Fruit fly (Drosophila melanogaster) whole organism, adult: ENCODE results near the gene CG14034.

ENCODE experiments used
- CG11617 ChIP-seq: fragments of 200-800 bp; sonication (Bioruptor generic); optimal IDR thresholded peaks from 2 replicates; lab custom pipeline; 2017; ENCODE audit warnings: mild to moderate bottlenecking, missing biosample characterization, missing genetic modification reagents, missing genetic modification characterization
- CG12768 ChIP-seq: fragments of 200-800 bp; sonication (Bioruptor generic); optimal IDR thresholded peaks from 2 replicates; lab custom pipeline; 2017; ENCODE audit warnings: missing biosample characterization, missing genetic modification characterization, mild to moderate bottlenecking, moderate library complexity, missing genetic modification reagents
- CG14711 ChIP-seq: fragments of 200-800 bp; sonication (Bioruptor generic); optimal IDR thresholded peaks from 2 replicates; lab custom pipeline; 2018; ENCODE audit warnings: missing biosample characterization, mild to moderate bottlenecking, missing genetic modification characterization, moderate library complexity
- CG1620 ChIP-seq: fragments of 200-800 bp; sonication (Bioruptor generic); optimal IDR thresholded peaks from 2 replicates; lab custom pipeline; 2016; ENCODE audit warnings: missing biosample characterization, missing genetic modification characterization
- CG33017 ChIP-seq: fragments of 200-800 bp; sonication (Bioruptor generic); optimal IDR thresholded peaks from 2 replicates; lab custom pipeline; 2018; ENCODE audit warnings: missing biosample characterization, mild to moderate bottlenecking, missing genetic modification characterization, moderate library complexity
- CG5204 ChIP-seq: fragments of 200-800 bp; sonication (Bioruptor generic); optimal IDR thresholded peaks from 2 replicates; lab custom pipeline; 2016; ENCODE audit warnings: missing biosample characterization, missing genetic modification characterization
- CG7045 ChIP-seq: fragments of 200-800 bp; sonication (Bioruptor generic); optimal IDR thresholded peaks from 2 replicates; lab custom pipeline; 2017; ENCODE audit warnings: missing biosample characterization, mild to moderate bottlenecking, missing genetic modification characterization
- CG7101 ChIP-seq: fragments of 200-800 bp; sonication (Bioruptor generic); optimal IDR thresholded peaks from 2 replicates; lab custom pipeline; 2018; ENCODE audit warnings: missing biosample characterization, mild to moderate bottlenecking, missing genetic modification characterization, moderate library complexity
- Clk ChIP-seq: fragments of 200-800 bp; sonication (Bioruptor generic); optimal IDR thresholded peaks from 2 replicates; lab custom pipeline; 2017; ENCODE audit warnings: missing biosample characterization, missing genetic modification characterization
- Crg-1 ChIP-seq: fragments of 200-800 bp; sonication (Bioruptor generic); optimal IDR thresholded peaks from 2 replicates; lab custom pipeline; 2016; ENCODE audit warnings: missing biosample characterization, missing genetic modification characterization
- Hr96 ChIP-seq: fragments of 200-800 bp; sonication (Bioruptor generic); optimal IDR thresholded peaks from 2 replicates; lab custom pipeline; 2016; ENCODE audit warnings: missing biosample characterization, missing genetic modification characterization
- Mnt ChIP-seq: fragments of 200-800 bp; sonication (Bioruptor generic); optimal IDR thresholded peaks from 2 replicates; lab custom pipeline; 2016; ENCODE audit warnings: missing biosample characterization, mild to moderate bottlenecking, missing genetic modification characterization
- bab1 ChIP-seq: fragments of 200-800 bp; sonication (Bioruptor generic); optimal IDR thresholded peaks from 3 replicates; lab custom pipeline; 2019; ENCODE audit warnings: missing biosample characterization, mild to moderate bottlenecking, missing genetic modification characterization, moderate library complexity
- cic ChIP-seq: fragments of 200-800 bp; sonication (Bioruptor generic); optimal IDR thresholded peaks from 2 replicates; lab custom pipeline; 2017; ENCODE audit warnings: missing biosample characterization, mild to moderate bottlenecking, missing genetic modification characterization, moderate library complexity
- cnc ChIP-seq, 2 experiments: fragments of >200 bp; optimal IDR thresholded peaks; 2 replicates each; lab custom pipeline; 2017
- kay ChIP-seq: fragments of 200-800 bp; sonication (Bioruptor generic); peaks from one replicate; lab custom pipeline; 2016; ENCODE audit warnings: missing biosample characterization, missing genetic modification characterization, borderline replicate concordance
- ovo ChIP-seq: fragments of 200-800 bp; sonication (Bioruptor generic); optimal IDR thresholded peaks from 2 replicates; lab custom pipeline; 2016; ENCODE audit warnings: missing biosample characterization, missing genetic modification characterization
- pad ChIP-seq: fragments of 200-800 bp; sonication (Bioruptor generic); optimal IDR thresholded peaks from 3 replicates; lab custom pipeline; 2017; ENCODE audit warnings: missing biosample characterization, missing genetic modification characterization, mild to moderate bottlenecking, moderate library complexity, missing genetic modification reagents
- tj ChIP-seq: fragments of 200-800 bp; sonication (Bioruptor generic); optimal IDR thresholded peaks from 3 replicates; lab custom pipeline; 2017; ENCODE audit warnings: missing biosample characterization, mild to moderate bottlenecking, missing genetic modification characterization, moderate library complexity
- toe ChIP-seq: fragments of 200-800 bp; sonication (Bioruptor generic); optimal IDR thresholded peaks from 2 replicates; lab custom pipeline; 2016; ENCODE audit warnings: missing biosample characterization, missing genetic modification characterization

CG14034 gene

DNA sequence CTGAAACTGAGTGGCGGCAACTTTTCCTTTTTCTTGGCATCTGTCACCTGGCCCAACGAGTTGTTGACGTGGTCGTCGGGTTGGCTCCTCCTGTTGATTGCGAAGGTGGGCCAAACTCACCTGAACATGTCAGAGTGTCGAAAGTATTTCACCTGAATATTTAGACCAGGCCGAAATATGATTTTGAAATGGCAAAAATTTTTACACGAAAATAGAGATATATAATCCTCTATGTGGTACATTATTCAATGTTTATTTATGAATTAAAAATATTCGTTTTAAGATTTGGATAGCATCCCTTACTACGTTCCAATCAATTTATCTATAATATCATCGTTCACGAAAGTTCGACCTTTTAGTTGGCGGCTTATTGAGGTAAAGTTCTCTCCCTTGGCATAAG lies 1.4 kb downstream of the CG14034 start, which contains the start of gene CG7742:
Gene CG7742 (minus strand): TSS at position 101 of the 400 bp plus-strand sequence.
- TF ChIP-seq CG5204 (GFP tag; lab: Kevin White, UChicago) (no peak), CG1620 (GFP tag; lab: Kevin White, UChicago) (no peak), kay (GFP tag; lab: Kevin White, UChicago) (peak; percentile 23), tj (GFP tag; lab: Kevin White, UChicago) (no peak)

DNA sequence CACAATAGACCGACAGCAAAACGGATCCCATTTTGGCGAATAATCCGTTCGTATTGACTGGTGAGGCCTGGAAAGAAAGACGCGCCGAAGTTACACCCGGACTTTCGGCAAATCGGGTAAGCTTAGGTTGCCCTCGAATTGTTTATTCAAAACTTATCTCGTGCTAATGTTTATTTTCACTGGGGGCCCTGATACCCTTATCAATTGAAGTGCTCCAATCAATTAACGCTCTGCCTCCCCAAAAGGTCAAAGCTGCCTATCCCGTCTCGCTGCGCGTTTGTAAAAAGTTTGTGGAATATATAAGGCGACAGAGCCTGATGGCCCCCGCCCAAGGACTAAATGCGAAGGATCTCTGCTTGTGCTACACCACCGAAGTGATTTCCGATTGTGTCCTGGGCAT lies 5.4 kb downstream of the CG14034 start:
- TF ChIP-seq Clk (GFP tag; lab: Kevin White, UChicago) (no peak), CG33017 (no peak), kay (GFP tag; lab: Kevin White, UChicago) (no peak), CG12768 (no peak), CG7101 (tag; lab: Kevin White, UChicago) (no peak), CG7045 (GFP tag; lab: Kevin White, UChicago) (no peak), CG5204 (GFP tag; lab: Kevin White, UChicago) (no peak), cnc (optimal IDR thresholded peaks at IDR 0.05; lab: Kevin White, UChicago) (no peak)

dm6 chr2L:5210145-5210504 lies 6.2 kb downstream of the CG14034 start, which contains the start of gene Cyp28d1:
TSS of gene Cyp28d1 (plus strand) at chr2L:5210460.
- TF ChIP-seq kay (GFP tag; lab: Kevin White, UChicago) (peak; percentile 90), Mnt (GFP tag; lab: Kevin White, UChicago) (peak; percentile 10), Hr96 (no peak), CG5204 (GFP tag; lab: Kevin White, UChicago) (peak; percentile 30), CG7101 (tag; lab: Kevin White, UChicago) (peak; percentile 29)

DNA sequence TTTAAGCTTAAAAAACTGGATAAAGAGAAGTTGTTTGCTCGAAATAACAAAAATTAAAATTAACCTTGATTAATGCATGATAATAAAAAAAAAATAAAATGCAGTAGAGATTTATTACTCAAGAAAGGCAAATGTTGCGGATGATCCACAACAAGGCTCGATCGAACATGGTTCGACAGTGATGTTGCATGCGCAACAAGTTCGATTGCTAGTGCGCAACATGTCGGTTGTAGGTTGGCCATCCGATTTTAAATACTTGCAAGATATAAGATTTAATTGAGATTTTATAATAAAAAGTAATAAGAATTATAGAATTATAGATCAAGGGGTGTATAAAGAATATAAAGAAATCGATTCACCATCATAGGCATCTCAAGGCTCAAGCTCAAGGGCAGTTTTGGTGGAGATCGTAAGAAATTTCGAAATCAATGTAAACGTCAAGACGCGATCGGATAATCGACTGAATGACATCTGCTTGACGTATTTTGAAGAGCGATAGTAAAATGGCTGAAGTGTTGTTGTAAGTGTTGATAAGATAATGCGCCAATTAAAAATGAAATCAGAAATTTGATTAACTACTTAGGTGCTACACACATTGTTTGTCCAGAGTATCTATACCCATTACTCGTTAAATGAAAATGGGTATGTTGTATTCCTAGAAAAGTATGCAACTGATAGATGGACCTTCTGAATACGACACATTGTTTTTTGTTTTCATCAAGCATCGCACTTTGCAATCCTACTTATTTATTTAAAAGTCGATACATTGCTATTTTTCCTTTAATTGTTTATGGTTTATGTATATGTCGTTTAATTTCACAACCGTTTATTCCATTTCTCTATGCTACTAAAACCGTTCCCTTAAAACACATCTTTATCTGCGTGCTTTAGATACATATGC lies 6.8 kb downstream of the CG14034 start:
- TF ChIP-seq CG7045 (GFP tag; lab: Kevin White, UChicago) (no peak), CG5204 (GFP tag; lab: Kevin White, UChicago) (peak; percentile 72), Crg-1 (GFP tag; lab: Kevin White, UChicago) (peak; percentile 18), kay (GFP tag; lab: Kevin White, UChicago) (no peak), tj (GFP tag; lab: Kevin White, UChicago) (peak; percentile 28), pad (GFP tag; lab: Kevin White, UChicago) (no peak), CG1620 (GFP tag; lab: Kevin White, UChicago) (no peak), Clk (GFP tag; lab: Kevin White, UChicago) (no peak), cnc (optimal IDR thresholded peaks at IDR 0.05; lab: Kevin White, UChicago) (no peak), bab1 (GFP tag; lab: Kevin White, UChicago) (no peak), CG14711 (tag; lab: Kevin White, UChicago) (peak; percentile 20), ovo (no peak), Mnt (GFP tag; lab: Kevin White, UChicago) (peak; percentile 24), CG33017 (peak; percentile 82), cic (GFP tag; lab: Kevin White, UChicago) (peak; percentile 76), toe (GFP tag; lab: Kevin White, UChicago) (no peak), Hr96 (no peak), CG11617 (GFP tag; lab: Kevin White, UChicago) (peak; percentile 63), CG7101 (tag; lab: Kevin White, UChicago) (peak; percentile 79), CG12768 (peak; percentile 10)

- TF ChIP-seq tj (GFP tag; lab: Kevin White, UChicago) (no peak), CG7101 (tag; lab: Kevin White, UChicago) (no peak), CG7045 (GFP tag; lab: Kevin White, UChicago) (no peak), CG5204 (GFP tag; lab: Kevin White, UChicago) (no peak), CG12768 (no peak), kay (GFP tag; lab: Kevin White, UChicago) (no peak), Clk (GFP tag; lab: Kevin White, UChicago) (no peak), CG11617 (GFP tag; lab: Kevin White, UChicago) (no peak), pad (GFP tag; lab: Kevin White, UChicago) (no peak), CG33017 (no peak)
Observed at dm6 chr2L:5208581-5208980, 7.8 kb downstream of the CG14034 start.

DNA sequence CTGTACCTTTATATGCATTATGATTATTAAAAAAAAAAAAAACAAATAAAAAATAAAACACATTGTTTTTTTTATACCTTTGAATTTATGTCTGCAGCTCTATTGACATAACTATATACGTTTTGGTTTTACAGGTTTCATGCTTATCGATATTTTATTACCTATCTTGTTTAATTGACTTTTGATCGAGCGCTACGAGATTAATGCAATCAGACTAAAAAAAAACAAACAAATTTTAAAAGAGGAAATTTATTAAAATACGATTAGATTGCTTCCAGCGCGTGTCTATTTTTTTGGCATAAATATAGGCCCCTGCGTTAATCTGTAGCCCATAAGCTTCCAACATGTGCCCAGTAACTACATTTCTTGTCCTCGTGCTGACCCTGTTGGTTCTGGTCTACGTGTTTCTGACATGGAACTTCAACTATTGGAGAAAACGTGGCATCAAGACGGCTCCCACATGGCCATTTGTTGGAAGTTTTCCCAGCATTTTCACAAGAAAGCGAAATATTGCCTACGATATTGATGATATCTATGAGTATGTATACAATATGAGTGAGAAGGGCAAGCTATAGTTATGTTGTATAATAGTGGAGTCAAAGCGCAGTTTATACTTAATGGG lies 9.3 kb downstream of the CG14034 start, which contains the start of gene Cyp28d2:
Gene Cyp28d2 (plus strand): TSS at position 304 of the 622 bp plus-strand sequence.
- no peak for TF ChIP-seq Crg-1 (GFP tag; lab: Kevin White, UChicago)
- TF ChIP-seq kay (GFP tag; lab: Kevin White, UChicago) = no peak
- no peak for TF ChIP-seq CG7101 (tag; lab: Kevin White, UChicago)
- no peak for TF ChIP-seq CG5204 (GFP tag; lab: Kevin White, UChicago)
- no peak for TF ChIP-seq CG1620 (GFP tag; lab: Kevin White, UChicago)
- TF ChIP-seq Hr96 = no peak
- no peak for TF ChIP-seq tj (GFP tag; lab: Kevin White, UChicago)
- no peak for TF ChIP-seq CG11617 (GFP tag; lab: Kevin White, UChicago)
- no peak for TF ChIP-seq CG7045 (GFP tag; lab: Kevin White, UChicago)
- TF ChIP-seq Mnt (GFP tag; lab: Kevin White, UChicago) = no peak
- no peak for TF ChIP-seq ovo
- TF ChIP-seq toe (GFP tag; lab: Kevin White, UChicago) = no peak
- no peak for TF ChIP-seq CG33017
